Worm (Caenorhabditis elegans): ENCODE results near the gene F43C11.2.

Gene F43C11.2

DNA sequence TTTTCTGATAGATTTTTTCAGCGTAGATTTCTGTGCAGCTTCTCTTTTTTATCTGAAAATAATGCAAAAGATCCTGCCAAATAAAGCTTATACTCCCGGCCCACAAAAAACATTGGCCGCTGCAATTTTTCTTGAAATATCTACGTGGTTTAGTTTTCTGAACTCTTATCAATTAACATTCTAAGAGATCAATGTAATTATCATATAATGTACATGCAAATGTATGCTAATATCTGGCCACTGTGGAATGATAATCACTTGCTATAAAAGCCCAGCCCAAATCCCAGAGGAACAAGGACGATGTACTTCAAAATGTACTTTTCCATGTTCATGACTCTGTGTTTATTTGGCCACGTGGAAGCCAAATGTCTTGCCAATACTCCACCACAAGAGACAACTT lies at the start of gene F43C11.2:
F43C11.2 (plus strand) TSS at position 301 of the 400 bp plus-strand sequence.
- no peak for TF ChIP-seq unc-62 (GFP tag; optimal IDR thresholded peaks at IDR 0.05)

DNA sequence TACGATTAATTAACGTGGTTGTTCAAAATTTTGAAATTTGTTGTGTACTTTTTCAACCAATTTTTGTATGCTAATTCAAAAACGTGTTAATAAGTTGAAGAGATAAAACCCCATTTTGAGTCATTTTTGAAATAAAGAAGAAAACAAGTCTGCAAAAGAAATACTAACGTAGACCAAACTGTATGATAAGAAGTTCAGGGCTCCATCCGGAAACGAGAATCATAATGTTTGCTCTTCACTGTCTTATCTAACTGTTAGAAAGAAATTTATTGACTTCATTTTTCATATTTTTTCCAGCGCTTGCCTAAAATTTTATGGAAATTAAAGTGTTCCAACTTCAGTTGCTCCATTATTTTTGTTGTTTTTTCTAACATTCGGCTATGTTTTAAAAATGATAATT lies 49.1 kb upstream of the F43C11.2 start:
- no peak for TF ChIP-seq unc-62 (GFP tag; optimal IDR thresholded peaks at IDR 0.05)

DNA sequence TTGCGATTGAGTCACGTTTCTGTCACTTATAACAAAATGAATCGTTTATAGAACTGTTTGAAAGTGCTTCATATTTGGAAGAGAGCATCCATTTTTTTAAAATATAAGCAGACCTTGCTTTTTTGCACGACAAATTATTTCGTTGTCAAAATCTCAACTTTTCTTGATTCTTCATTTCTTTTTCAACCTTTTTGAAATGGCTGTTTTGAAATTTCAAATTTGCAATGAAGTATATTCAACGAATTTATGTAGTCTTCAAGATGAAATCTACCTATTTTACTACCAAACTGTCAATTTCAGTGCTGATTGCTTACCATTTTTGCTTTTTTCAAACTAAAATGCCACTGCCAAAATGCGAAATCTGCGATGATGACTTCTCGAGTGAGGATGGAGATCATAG lies 47.8 kb upstream of the F43C11.2 start, which contains the start of gene B0281.3:
B0281.3 (plus strand) TSS at position 301 of the 400 bp plus-strand sequence.
- TF ChIP-seq unc-62 (GFP tag; optimal IDR thresholded peaks at IDR 0.05) = no peak

DNA sequence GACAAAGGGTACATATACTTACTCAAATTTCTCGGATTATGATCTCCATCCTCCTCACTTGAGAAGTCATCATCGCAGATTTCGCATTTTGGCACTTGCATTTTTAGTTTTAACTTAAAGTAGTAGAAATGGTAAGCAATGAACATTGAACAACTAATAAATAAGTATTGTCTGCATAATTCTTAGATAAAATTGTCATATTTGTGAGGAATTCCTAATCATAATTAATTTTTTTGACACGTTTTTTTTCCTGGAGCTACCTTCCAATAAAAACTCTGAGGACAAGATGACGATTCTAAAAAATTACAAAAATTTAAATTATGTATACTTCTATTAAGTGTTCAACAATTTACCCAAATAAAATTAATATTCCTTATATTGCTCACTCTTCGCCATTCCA lies 41.8 kb upstream of the F43C11.2 start, which contains the start of the genes trim-21 and B0281.1:
trim-21 (minus strand) TSS at position 101 of the 400 bp plus-strand sequence.
B0281.1 (plus strand) TSS at position 321 of the 400 bp plus-strand sequence.
- no peak for TF ChIP-seq unc-62 (GFP tag; optimal IDR thresholded peaks at IDR 0.05)

DNA sequence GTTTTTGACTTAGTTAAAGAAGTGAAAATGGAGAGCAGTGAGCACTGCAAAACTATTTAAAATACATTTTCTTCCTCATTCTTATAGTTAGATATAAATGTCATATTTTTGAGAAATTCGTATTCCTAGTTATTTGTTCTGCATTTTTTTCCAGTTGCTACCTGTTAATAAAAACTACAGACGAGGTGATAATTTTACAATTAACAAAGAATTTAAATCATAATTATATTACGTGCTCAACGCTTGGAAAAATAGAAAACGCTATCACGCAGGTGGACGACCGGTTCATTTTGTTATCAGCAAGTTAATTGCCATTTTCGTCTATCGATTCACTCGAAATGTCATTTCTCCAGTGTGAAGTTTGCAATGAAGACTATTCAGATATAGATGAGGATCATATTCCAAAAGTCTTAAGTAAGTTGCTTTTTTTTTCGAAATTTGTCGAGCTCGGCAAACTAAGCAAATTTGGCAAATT lies 36.7 kb upstream of the F43C11.2 start, which contains the start of the genes ZK1240.5 and ZK1240.9:
ZK1240.5 (minus strand) TSS at position 51 of the 475 bp plus-strand sequence.
ZK1240.9 (plus strand) TSS at position 307 of the 475 bp plus-strand sequence.
- TF ChIP-seq unc-62 (GFP tag; optimal IDR thresholded peaks at IDR 0.05) = no peak

DNA sequence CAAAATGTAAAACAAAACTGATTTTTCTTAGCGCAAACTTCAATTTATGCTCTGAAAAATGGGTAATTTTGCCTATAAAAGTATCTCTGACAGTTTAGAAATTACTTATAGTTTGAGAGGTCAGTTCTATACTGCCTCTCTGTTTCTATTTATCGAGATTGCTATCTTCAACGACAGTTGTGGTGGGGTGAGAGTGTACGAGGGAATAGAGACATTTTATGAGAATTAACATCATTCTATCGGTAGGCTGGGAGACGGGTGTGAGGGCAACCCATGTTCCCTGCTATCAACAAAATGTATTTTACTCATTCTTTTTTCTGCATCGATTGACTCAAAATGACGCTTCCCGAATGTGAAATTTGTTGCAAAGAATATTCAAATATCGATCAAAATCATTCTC lies 34.5 kb upstream of the F43C11.2 start, which contains the start of gene ZK1240.3:
ZK1240.3 (plus strand) TSS at position 238 of the 400 bp plus-strand sequence.
- TF ChIP-seq unc-62 (GFP tag; optimal IDR thresholded peaks at IDR 0.05) = no peak

DNA sequence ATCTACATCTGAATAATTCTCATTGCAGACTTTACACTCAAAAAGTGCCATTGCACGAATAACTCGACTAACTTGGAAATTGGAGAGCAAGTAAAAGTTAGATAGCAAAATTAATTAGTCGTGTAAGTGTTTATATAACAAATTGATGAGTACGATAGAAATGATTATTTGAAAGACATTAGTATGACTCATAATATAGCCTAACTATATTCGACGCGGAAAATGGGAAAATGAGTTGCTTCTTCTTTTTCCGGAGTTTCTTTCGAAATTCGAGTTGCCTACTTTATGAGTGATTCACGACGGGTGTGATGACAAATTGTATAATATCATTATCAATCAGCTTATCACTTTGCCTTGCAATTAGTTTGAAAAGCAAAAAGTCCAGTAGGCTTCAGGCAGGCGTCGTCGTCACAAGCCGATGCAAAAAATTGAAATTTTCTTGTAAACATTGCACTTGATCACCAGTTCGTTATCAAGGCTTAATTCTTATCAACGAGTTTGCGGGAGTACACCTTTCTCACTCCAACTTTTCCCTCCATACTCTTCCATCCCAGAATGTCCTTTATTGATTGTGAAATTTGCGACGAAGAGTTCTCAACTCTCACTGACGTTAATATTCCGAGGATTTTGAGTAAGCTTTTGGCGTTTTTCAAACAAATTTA lies 31.6 kb upstream of the F43C11.2 start, which contains the start of the genes ZK1240.6 and ZK1240.2:
ZK1240.6 (minus strand) TSS at position 51 of the 662 bp plus-strand sequence.
ZK1240.2 (plus strand) TSS at position 520 of the 662 bp plus-strand sequence.
- no peak for TF ChIP-seq unc-62 (GFP tag; optimal IDR thresholded peaks at IDR 0.05)

DNA sequence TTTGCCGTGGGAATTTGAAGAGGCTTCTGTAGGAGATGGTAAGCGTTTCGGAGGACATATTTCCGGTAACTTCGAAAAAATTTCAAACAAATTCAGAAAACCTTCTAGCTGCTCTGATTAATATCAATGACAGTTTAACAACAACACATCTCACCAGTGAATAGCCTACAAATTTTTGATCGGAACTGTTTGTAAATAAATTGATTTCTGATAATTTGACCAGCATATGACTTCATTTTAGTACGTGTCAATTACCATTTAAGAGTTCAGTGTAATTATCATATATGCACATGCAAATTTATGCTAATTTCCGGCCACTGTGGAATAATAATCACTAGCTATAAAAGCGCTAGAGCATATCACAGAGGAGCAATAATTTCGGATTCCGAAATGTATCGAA lies 29.6 kb upstream of the F43C11.2 start, which contains the start of gene ZK1240.11:
ZK1240.11 (plus strand) TSS at position 301 of the 400 bp plus-strand sequence.
- no peak for TF ChIP-seq unc-62 (GFP tag; optimal IDR thresholded peaks at IDR 0.05)

DNA sequence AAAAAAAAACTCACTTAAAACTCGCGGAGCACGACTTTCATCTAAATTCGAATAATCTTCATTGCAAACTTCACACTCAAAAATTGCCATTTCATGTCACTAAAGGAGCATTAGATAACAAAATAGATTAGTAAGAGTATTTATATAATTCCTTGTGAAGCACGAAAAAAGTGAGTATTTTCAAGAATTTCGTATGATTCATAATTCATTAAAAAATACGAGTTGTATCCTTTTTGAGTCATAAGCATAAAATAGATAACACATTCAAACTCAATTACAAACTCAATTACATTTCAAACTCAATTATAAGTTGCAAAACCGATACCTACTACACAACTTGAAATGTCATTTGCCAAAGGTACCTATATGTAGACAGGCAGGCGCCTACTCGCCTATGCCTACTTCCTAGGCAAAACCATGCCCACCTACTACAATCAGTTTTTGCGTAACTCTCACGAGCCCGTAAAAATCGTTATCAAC lies 25.6 kb upstream of the F43C11.2 start, which contains the start of the genes ZK1240.8 and ZK1240.1:
ZK1240.8 (minus strand) TSS at position 101 of the 480 bp plus-strand sequence.
ZK1240.1 (plus strand) TSS at position 430 of the 480 bp plus-strand sequence.
- no peak for TF ChIP-seq unc-62 (GFP tag; optimal IDR thresholded peaks at IDR 0.05)

DNA sequence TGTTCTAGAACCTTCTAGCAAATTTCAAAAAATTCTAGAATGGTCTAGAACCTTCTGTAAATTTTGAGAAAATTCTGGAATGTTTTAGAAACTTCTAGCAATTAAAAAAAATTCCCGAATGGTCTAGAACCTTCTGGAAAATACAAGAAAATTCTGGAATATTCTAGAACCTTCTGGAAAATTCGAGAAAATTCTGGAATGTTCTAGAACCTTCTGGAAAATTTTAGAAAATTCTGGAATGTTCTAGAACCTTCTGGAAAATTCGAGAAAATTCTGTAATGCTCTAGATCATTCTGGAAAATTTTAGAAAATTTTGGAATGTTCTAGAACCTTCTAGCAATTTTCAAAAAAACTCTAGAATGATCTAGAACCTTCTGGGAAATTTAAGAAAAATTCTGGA lies 24.1 kb upstream of the F43C11.2 start:
- no peak for TF ChIP-seq unc-62 (GFP tag; optimal IDR thresholded peaks at IDR 0.05)

DNA sequence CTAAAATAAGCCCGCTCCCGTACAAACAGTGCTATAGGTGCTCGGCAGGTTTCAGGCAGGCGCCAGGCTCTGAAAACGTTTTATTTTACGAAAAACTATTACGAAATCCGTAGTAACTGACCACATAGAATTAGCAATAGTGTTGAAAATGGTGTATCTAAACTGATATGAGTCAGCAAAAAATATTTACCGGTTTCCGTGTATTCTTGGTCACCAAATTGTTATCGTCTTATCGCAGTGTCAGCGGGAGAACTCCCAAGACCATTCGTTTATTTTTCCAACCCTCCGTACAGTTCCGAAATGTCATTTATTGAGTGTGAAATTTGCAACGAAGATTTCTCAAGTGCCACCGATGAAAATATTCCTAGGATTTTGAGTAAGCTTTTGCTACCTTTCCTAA lies 22.4 kb upstream of the F43C11.2 start, which contains the start of gene F43C11.8:
F43C11.8 (plus strand) TSS at position 301 of the 400 bp plus-strand sequence.
- TF ChIP-seq unc-62 (GFP tag; optimal IDR thresholded peaks at IDR 0.05) = no peak

DNA sequence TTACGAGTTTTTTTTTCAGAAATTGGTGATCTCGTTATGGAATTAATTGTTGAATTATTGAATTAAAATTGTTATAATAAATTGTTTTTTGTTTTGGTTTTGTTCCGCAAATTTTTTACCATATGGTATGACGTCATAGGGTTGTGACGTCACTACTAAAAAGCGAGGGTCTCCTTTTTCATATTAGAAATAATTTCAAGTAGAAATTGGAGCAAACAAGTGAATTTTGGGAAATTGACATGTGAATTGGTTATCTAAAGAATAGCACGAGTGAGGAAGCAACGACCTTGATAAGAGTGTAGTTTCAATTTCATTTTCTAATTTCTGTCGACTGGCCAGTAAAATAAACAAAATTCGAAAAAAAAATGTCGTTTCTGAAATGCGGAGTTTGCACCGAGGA lies 19.0 kb upstream of the F43C11.2 start, which contains the start of gene F43C11.7:
F43C11.7 (plus strand) TSS at position 326 of the 400 bp plus-strand sequence.
- no peak for TF ChIP-seq unc-62 (GFP tag; optimal IDR thresholded peaks at IDR 0.05)

DNA sequence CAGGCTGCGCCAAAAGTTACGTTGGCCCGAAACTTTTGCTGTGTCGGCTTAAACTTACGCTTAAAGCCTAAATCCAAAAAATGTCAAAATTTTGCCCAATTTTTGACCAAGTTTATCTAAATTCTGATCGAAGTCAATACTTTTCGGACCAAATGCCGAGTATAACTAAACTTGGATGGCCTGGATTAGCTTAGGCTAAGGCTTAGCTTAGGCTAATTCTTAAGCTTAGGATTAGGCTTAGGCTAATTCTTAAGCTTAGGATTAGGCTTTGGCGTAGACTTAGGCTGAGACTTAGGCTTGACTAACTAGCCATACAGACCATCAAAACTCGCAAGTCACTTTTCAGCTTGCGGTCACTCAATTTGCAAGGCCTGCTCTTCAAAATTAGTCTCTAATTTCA lies 18.4 kb upstream of the F43C11.2 start:
- TF ChIP-seq unc-62 (GFP tag; optimal IDR thresholded peaks at IDR 0.05) = no peak

DNA sequence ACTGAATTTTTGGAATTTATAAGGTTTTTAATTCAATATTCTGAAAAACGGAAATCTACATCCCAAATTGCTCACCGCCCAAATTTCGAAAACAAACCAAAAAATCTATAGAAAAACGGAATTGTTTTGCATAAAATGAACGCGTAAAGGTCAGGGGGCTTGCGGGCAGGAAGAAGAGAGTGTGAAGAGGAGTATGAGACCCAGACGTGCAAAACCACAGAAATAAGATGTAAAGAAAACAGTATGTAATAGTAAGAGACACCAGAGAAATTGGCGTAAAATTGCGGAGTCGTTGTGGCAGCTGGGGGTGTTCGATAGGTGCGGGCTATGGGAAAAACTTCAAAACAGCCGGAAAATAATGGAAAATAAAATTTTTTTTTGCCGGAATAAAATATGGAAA lies 13.6 kb upstream of the F43C11.2 start:
- TF ChIP-seq unc-62 (GFP tag; optimal IDR thresholded peaks at IDR 0.05) = no peak

DNA sequence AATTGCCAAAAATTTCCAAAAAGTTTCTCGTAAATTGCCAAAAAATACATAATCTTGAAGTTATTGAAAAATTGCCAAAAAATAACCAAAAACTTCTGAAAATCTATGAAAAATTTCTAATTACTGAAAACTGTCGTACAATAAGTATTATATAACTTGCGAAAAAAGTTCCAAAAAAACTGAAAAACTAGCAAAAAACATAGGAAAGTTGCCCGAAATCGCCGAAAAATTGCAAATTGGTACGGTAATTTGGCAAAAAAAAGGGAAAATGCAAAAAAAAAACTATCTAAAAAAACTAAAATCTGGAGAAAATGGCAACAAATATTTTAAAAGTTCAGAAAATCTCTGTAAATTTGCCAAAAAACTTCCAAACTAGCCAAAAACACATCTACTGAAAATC lies 13.1 kb upstream of the F43C11.2 start, which contains the start of gene enri-1:
enri-1 (minus strand) TSS at position 101 of the 400 bp plus-strand sequence.
- no peak for TF ChIP-seq unc-62 (GFP tag; optimal IDR thresholded peaks at IDR 0.05)

DNA sequence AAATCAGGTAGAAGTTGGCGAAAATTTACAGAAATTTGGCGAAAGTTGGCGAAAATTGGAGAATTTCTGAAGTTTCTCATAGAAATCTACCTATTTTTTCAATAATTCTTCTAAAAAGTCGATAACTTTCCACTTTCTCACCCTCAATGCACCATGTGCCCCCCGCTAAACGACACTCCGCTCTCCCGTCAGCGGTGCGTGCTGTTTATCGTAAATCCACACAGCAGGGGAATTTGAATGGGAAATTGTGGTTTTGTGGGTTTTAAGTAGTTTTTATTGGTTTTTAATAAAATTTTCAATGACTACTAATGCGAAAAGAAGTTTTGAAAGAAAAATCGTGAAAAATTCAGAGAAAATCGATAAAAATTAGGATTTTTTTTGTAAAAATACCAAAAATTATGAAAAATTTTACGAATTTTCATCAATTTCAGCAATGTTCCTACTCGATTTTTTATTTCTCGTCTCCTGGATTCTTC lies 12.5 kb upstream of the F43C11.2 start, which contains the start of gene F43C11.6:
F43C11.6 (plus strand) TSS at position 426 of the 476 bp plus-strand sequence.
- TF ChIP-seq unc-62 (GFP tag; optimal IDR thresholded peaks at IDR 0.05) = no peak
